Fruit fly (Drosophila melanogaster) whole organism, embryonic: Measurements from ENCODE around the gene ATPsynB.

Experiments
- CG11560 ChIP-seq: fragments of 200-800 bp; sonication (Bioruptor generic); IDR thresholded peaks from 3 replicates; pipeline ENCODE4 v1.3.6; 2022; ENCODE audit warnings: missing biosample characterization, missing genetic modification characterization
- Deaf1 ChIP-seq: fragments of 200-800 bp; optimal IDR thresholded peaks from 3 replicates; lab custom pipeline; 2019; ENCODE audit warnings: missing biosample characterization, mild to moderate bottlenecking, missing genetic modification characterization, moderate library complexity
- E2f1 ChIP-seq: fragments of 200-800 bp; sonication (Bioruptor generic); IDR thresholded peaks from 2 replicates; pipeline ENCODE4 v1.3.6; 2022; ENCODE audit warnings: missing biosample characterization, missing genetic modification characterization
- HLH54F ChIP-seq: fragments of 200-800 bp; sonication (Bioruptor generic); optimal IDR thresholded peaks from 3 replicates; lab custom pipeline; 2016; ENCODE audit warnings: missing biosample characterization, missing genetic modification characterization
- Hr3 ChIP-seq: fragments of 200-800 bp; sonication (Bioruptor generic); optimal IDR thresholded peaks from 3 replicates; lab custom pipeline; 2016; ENCODE audit warnings: missing biosample characterization, missing genetic modification characterization
- Lpt ChIP-seq: fragments of >200 bp; optimal IDR thresholded peaks from 2 replicates; lab custom pipeline; 2018; ENCODE audit warnings: missing biosample characterization, missing genetic modification characterization
- cg ChIP-seq: fragments of 200-800 bp; sonication (Bioruptor generic); optimal IDR thresholded peaks from 3 replicates; lab custom pipeline; 2019; ENCODE audit warnings: missing biosample characterization, mild to moderate bottlenecking, missing genetic modification characterization, moderate library complexity
- jing ChIP-seq: fragments of 200-800 bp; sonication (Bioruptor generic); optimal IDR thresholded peaks from 2 replicates; lab custom pipeline; 2018; ENCODE audit warnings: missing biosample characterization, mild to moderate bottlenecking, missing genetic modification characterization
- mam ChIP-seq: fragments of 200-800 bp; sonication (Bioruptor generic); optimal IDR thresholded peaks from 3 replicates; lab custom pipeline; 2016; ENCODE audit warnings: missing biosample characterization, missing genetic modification characterization
- schlank ChIP-seq: fragments of 200-800 bp; sonication (Bioruptor generic); optimal IDR thresholded peaks from 2 replicates; lab custom pipeline; 2018; ENCODE audit warnings: missing biosample characterization, mild to moderate bottlenecking, missing genetic modification characterization
- sens ChIP-seq: fragments of 200-800 bp; sonication (Bioruptor generic); peaks from one replicate; lab custom pipeline; 2016; ENCODE audit warnings: missing biosample characterization, missing genetic modification characterization
- sob ChIP-seq: fragments of 200-800 bp; sonication (Bioruptor generic); IDR thresholded peaks from 2 replicates; pipeline ENCODE4 v1.3.6; 2022; ENCODE audit warnings: missing biosample characterization, missing genetic modification characterization
- z ChIP-seq: fragments of 200-800 bp; sonication (Bioruptor generic); IDR thresholded peaks from 3 replicates; pipeline ENCODE4 v1.3.6; 2022; ENCODE audit warnings: missing biosample characterization, missing genetic modification characterization

- TF ChIP-seq cg (GFP tag; lab: Kevin White, UChicago) (no peak), mam (no peak), Lpt (no peak), schlank (no peak), jing (GFP tag; lab: Kevin White, UChicago) (no peak), sob (no peak), Hr3 (GFP tag; lab: Kevin White, UChicago) (no peak), z (GFP tag; lab: Robert Waterston, UW) (no peak), HLH54F (GFP tag; lab: Kevin White, UChicago) (no peak), E2f1 (no peak), CG11560 (tag; lab: Robert Waterston, UW) (no peak), sens (GFP tag; lab: Kevin White, UChicago) (no peak), Deaf1 (tag; lab: Kevin White, UChicago) (no peak)
These were observed 38.6 kb downstream of the ATPsynB start for dm6 chr3L:9768385-9768784.
